Worm (Caenorhabditis elegans): ENCODE data around the gene fem-1.

Gene fem-1

DNA sequence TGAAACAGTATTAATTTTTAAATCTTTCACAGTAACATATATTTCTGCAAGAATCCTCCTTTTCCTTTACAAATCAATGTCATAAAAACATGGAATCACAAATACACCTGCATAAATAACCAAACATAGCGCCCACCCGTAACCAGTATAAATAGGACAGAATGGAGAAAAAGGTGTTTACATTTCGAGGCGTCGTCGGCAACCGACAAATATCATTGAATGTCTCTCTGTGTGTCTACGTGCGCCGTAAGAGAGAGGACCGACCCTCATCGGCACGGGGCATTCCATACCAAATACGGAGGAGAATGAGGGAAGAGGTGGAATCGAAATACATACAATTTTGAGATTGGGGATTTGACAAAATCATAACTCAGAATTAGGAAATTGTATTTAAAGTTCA lies 27.3 kb upstream of the fem-1 start:
- TF ChIP-seq unc-39 (tag; optimal IDR thresholded peaks at IDR 0.05), result no peak
- no peak for TF ChIP-seq tbx-8 (GFP tag; optimal IDR thresholded peaks at IDR 0.05)
- TF ChIP-seq pha-4 (tag; optimal IDR thresholded peaks at IDR 0.05), result peak; percentile 78

- no peak for TF ChIP-seq ham-2 (GFP tag; optimal IDR thresholded peaks at IDR 0.05)
- TF ChIP-seq lin-13 (tag; optimal IDR thresholded peaks at IDR 0.05), result no peak
- TF ChIP-seq nhr-237 (tag; optimal IDR thresholded peaks at IDR 0.05), result no peak
- no peak for TF ChIP-seq ceh-43 (GFP tag; optimal IDR thresholded peaks at IDR 0.05)
- no peak for TF ChIP-seq elt-3 (tag; optimal IDR thresholded peaks at IDR 0.05)
- TF ChIP-seq nhr-76 (tag; optimal IDR thresholded peaks at IDR 0.05), result no peak
- TF ChIP-seq ceh-39 (tag; optimal IDR thresholded peaks at IDR 0.05), result no peak
- TF ChIP-seq mep-1 (tag; optimal IDR thresholded peaks at IDR 0.05), result no peak
These were observed 26.5 kb upstream of the fem-1 start for ce11 chrIV:5564293-5564692.

- TF ChIP-seq ceh-83 (GFP tag; optimal IDR thresholded peaks at IDR 0.05), result no peak
- no peak for TF ChIP-seq hlh-1 (tag; optimal IDR thresholded peaks at IDR 0.05)
- TF ChIP-seq blmp-1 (tag; optimal IDR thresholded peaks at IDR 0.05), result no peak
- TF ChIP-seq lsy-2 (tag; optimal IDR thresholded peaks at IDR 0.05), result no peak
- no peak for TF ChIP-seq pha-4 (tag; optimal IDR thresholded peaks at IDR 0.05)
- no peak for TF ChIP-seq unc-120 (tag; optimal IDR thresholded peaks at IDR 0.05; ENCODE audit: poor library complexity, severe bottlenecking)
- TF ChIP-seq elt-1 (tag; optimal IDR thresholded peaks at IDR 0.05; ENCODE audit: borderline replicate concordance, insufficient read depth), result no peak
These were observed 25.5 kb upstream of the fem-1 start for ce11 chrIV:5563280-5563679.

- TF ChIP-seq ham-2 (GFP tag; optimal IDR thresholded peaks at IDR 0.05), result peak; percentile 10
- TF ChIP-seq ztf-11 (tag; optimal IDR thresholded peaks at IDR 0.05), result no peak
- peak; percentile 29 for TF ChIP-seq mls-2 (tag; optimal IDR thresholded peaks at IDR 0.05)
- TF ChIP-seq sem-2 (GFP tag; optimal IDR thresholded peaks at IDR 0.05), result no peak
- no peak for TF ChIP-seq ces-1 (GFP tag; optimal IDR thresholded peaks at IDR 0.05)
These were observed 23.9 kb upstream of the fem-1 start for ce11 chrIV:5561497-5562155.

ce11 chrIV:5561059-5561458 lies 23.3 kb upstream of the fem-1 start:
- TF ChIP-seq pha-4 (tag; optimal IDR thresholded peaks at IDR 0.05) (no peak), M03D4.4 (tag; optimal IDR thresholded peaks at IDR 0.05) (no peak), unc-62 (GFP tag; optimal IDR thresholded peaks at IDR 0.05) (no peak), unc-120 (tag; optimal IDR thresholded peaks at IDR 0.05; ENCODE audit: poor library complexity, severe bottlenecking) (no peak), ceh-39 (tag; optimal IDR thresholded peaks at IDR 0.05) (no peak), sem-2 (GFP tag; optimal IDR thresholded peaks at IDR 0.05) (no peak), mab-5 (tag; optimal IDR thresholded peaks at IDR 0.05) (no peak), ceh-83 (GFP tag; optimal IDR thresholded peaks at IDR 0.05) (no peak), sptf-1 (tag; optimal IDR thresholded peaks at IDR 0.05) (no peak), ham-2 (GFP tag; optimal IDR thresholded peaks at IDR 0.05) (no peak)

- TF ChIP-seq mab-5 (tag; optimal IDR thresholded peaks at IDR 0.05), result no peak
- TF ChIP-seq flh-1 (GFP tag; optimal IDR thresholded peaks at IDR 0.05), result no peak
- TF ChIP-seq sem-2 (GFP tag; optimal IDR thresholded peaks at IDR 0.05), result no peak
These were observed 16.4 kb upstream of the fem-1 start for ce11 chrIV:5554168-5554567.

ce11 chrIV:5550676-5551184 lies 13.0 kb upstream of the fem-1 start, which contains the start of gene ari-2:
TSS of gene ari-2 (plus strand) at chrIV:5551134.
- TF ChIP-seq nhr-12 (tag; optimal IDR thresholded peaks at IDR 0.05) (no peak), lsy-2 (tag; optimal IDR thresholded peaks at IDR 0.05) (peak; percentile 12)
